Worm (Caenorhabditis elegans) whole organism, late embryonic: ENCODE data around the gene D1005.5.

Experiments
- ceh-2 ChIP-seq: sonication (generic microtip); optimal IDR thresholded peaks from 2 replicates; lab custom pipeline; 2016; ENCODE audit warnings: missing genotype, missing genetic modification characterization, missing compliant biosample characterization
- ceh-30 ChIP-seq: fragments of 150-350 bp; optimal IDR thresholded peaks from 2 replicates; lab custom pipeline; 2014; ENCODE audit warnings: missing biosample characterization, missing genetic modification characterization
- ceh-31 ChIP-seq: sonication (generic microtip); optimal IDR thresholded peaks from 2 replicates; lab custom pipeline; 2016; ENCODE audit warnings: missing genetic modification characterization, missing compliant biosample characterization
- dmd-4 ChIP-seq: sonication (generic microtip); optimal IDR thresholded peaks from 2 replicates; lab custom pipeline; 2016; ENCODE audit warnings: borderline replicate concordance, missing genetic modification characterization, missing compliant biosample characterization
- elt-2 ChIP-seq: sonication (generic microtip); optimal IDR thresholded peaks from 2 replicates; lab custom pipeline; 2016; ENCODE audit warnings: missing genetic modification reagents, missing genetic modification characterization, missing compliant biosample characterization
- pros-1 ChIP-seq: fragments of 150-350 bp; optimal IDR thresholded peaks from 2 replicates; lab custom pipeline; 2014; ENCODE audit warnings: missing biosample characterization, missing genetic modification reagents, missing genetic modification characterization
- sox-4 ChIP-seq: sonication (generic microtip); optimal IDR thresholded peaks from 2 replicates; lab custom pipeline; 2017; ENCODE audit warnings: mild to moderate bottlenecking, missing genetic modification characterization, inconsistent platforms, missing compliant biosample characterization
- zip-5 ChIP-seq: sonication (generic microtip); optimal IDR thresholded peaks from 2 replicates; lab custom pipeline; 2016; ENCODE audit warnings: missing genetic modification characterization, missing compliant biosample characterization

ce11 chrX:1438925-1439324 lies 33.9 kb downstream of the D1005.5 start:
- TF ChIP-seq sox-4 (tag; lab: Kevin White, UChicago) (no peak), zip-5 (tag; lab: Kevin White, UChicago) (no peak), ceh-30 (tag; lab: Kevin White, UChicago) (no peak), dmd-4 (no peak), elt-2 (no peak), ceh-2 (tag; lab: Kevin White, UChicago) (no peak), ceh-31 (tag; lab: Kevin White, UChicago) (no peak), pros-1 (tag; lab: Kevin White, UChicago) (no peak)
